Worm (Caenorhabditis elegans): Measurements from ENCODE around the gene spp-18.
"Not testable (repeated sequence)": the region's sequence is repeated elsewhere in the genome, so short reads cannot be mapped to it uniquely, and the experiment has no call there.

spp-18 gene

ce11 chrIV:9593456-9593855 is at the start of gene spp-18:
Gene spp-18, plus strand, starts transcription at chrIV:9593712.
- no peak for TF ChIP-seq dao-5 (tag; optimal IDR thresholded peaks at IDR 0.05)

- TF ChIP-seq W03F9.2 (tag; optimal IDR thresholded peaks at IDR 0.05): no peak
- TF ChIP-seq dao-5 (tag; optimal IDR thresholded peaks at IDR 0.05): no peak
- no peak for TF ChIP-seq him-1 (tag; optimal IDR thresholded peaks at IDR 0.05)
Observed at ce11 chrIV:9545986-9546385, 47.5 kb upstream of the spp-18 start, which contains the start of gene T05A1.5. Gene T05A1.5, plus strand, starts transcription at chrIV:9546286.

ce11 chrIV:9563079-9563478 is 30.4 kb upstream of the spp-18 start, which contains the start of gene col-122:
Gene col-122, plus strand, starts transcription at chrIV:9563379.
- no peak for TF ChIP-seq W03F9.2 (tag; optimal IDR thresholded peaks at IDR 0.05)
- TF ChIP-seq dao-5 (tag; optimal IDR thresholded peaks at IDR 0.05): no peak
- TF ChIP-seq him-1 (tag; optimal IDR thresholded peaks at IDR 0.05): no peak

ce11 chrIV:9563529-9564376 is 29.8 kb upstream of the spp-18 start:
- TF ChIP-seq dao-5 (tag; optimal IDR thresholded peaks at IDR 0.05) (no peak), him-1 (tag; optimal IDR thresholded peaks at IDR 0.05) (no peak), W03F9.2 (tag; optimal IDR thresholded peaks at IDR 0.05) (no peak)

ce11 chrIV:9566505-9566904 is 27.0 kb upstream of the spp-18 start, which contains the start of gene lron-14:
Gene lron-14, minus strand, starts transcription at chrIV:9566605.
- TF ChIP-seq him-1 (tag; optimal IDR thresholded peaks at IDR 0.05): no peak

ce11 chrIV:9580021-9580420 is 13.5 kb upstream of the spp-18 start, which contains the start of gene npr-2:
Gene npr-2, minus strand, starts transcription at chrIV:9580121.
- TF ChIP-seq dao-5 (tag; optimal IDR thresholded peaks at IDR 0.05) (no peak), W03F9.2 (tag; optimal IDR thresholded peaks at IDR 0.05) (no peak), him-1 (tag; optimal IDR thresholded peaks at IDR 0.05) (no peak)

ce11 chrIV:9584352-9584751 is 9.2 kb upstream of the spp-18 start:
- TF ChIP-seq dao-5 (tag; optimal IDR thresholded peaks at IDR 0.05): no peak
- TF ChIP-seq him-1 (tag; optimal IDR thresholded peaks at IDR 0.05): no peak
- no peak for TF ChIP-seq W03F9.2 (tag; optimal IDR thresholded peaks at IDR 0.05)

- TF ChIP-seq W03F9.2 (tag; optimal IDR thresholded peaks at IDR 0.05): peak; percentile 26
- no peak for TF ChIP-seq him-1 (tag; optimal IDR thresholded peaks at IDR 0.05)
- TF ChIP-seq dao-5 (tag; optimal IDR thresholded peaks at IDR 0.05): no peak
Observed at ce11 chrIV:9588784-9589457, 4.6 kb upstream of the spp-18 start, which contains the start of gene trcs-1. Gene trcs-1, minus strand, starts transcription at chrIV:9588834.

- TF ChIP-seq W03F9.2 (tag; optimal IDR thresholded peaks at IDR 0.05) (no peak), dao-5 (tag; optimal IDR thresholded peaks at IDR 0.05) (no peak), him-1 (tag; optimal IDR thresholded peaks at IDR 0.05) (no peak)
Observed at ce11 chrIV:9592413-9592812, 1.1 kb upstream of the spp-18 start, which contains the start of gene pei-1. Gene pei-1, minus strand, starts transcription at chrIV:9592513.

ce11 chrIV:9595779-9596406 is 2.4 kb downstream of the spp-18 start, which contains the start of the genes F27C8.3 and F27C8.2:
Gene F27C8.3, minus strand, starts transcription at chrIV:9595879.
Gene F27C8.2, plus strand, starts transcription at chrIV:9596356.
- not testable (repeated sequence) for TF ChIP-seq dao-5, him-1, W03F9.2 (tag; optimal IDR thresholded peaks at IDR 0.05)

ce11 chrIV:9601595-9601994 is 8.1 kb downstream of the spp-18 start, which contains the start of gene aat-1:
Gene aat-1, minus strand, starts transcription at chrIV:9601695.
- TF ChIP-seq dao-5 (tag; optimal IDR thresholded peaks at IDR 0.05) (no peak), W03F9.2 (tag; optimal IDR thresholded peaks at IDR 0.05) (no peak), him-1 (tag; optimal IDR thresholded peaks at IDR 0.05) (no peak)

ce11 chrIV:9607945-9608344 is 14.4 kb downstream of the spp-18 start:
- TF ChIP-seq dao-5 (tag; optimal IDR thresholded peaks at IDR 0.05) (no peak), him-1 (tag; optimal IDR thresholded peaks at IDR 0.05) (no peak), W03F9.2 (tag; optimal IDR thresholded peaks at IDR 0.05) (no peak)

ce11 chrIV:9609095-9609494 is 15.6 kb downstream of the spp-18 start:
- TF ChIP-seq dao-5 (tag; optimal IDR thresholded peaks at IDR 0.05): no peak
- no peak for TF ChIP-seq W03F9.2 (tag; optimal IDR thresholded peaks at IDR 0.05)
- no peak for TF ChIP-seq him-1 (tag; optimal IDR thresholded peaks at IDR 0.05)

All from whole organism, L4/young adult.